Worm (Caenorhabditis elegans): ENCODE data around the gene elo-3.

DNA sequence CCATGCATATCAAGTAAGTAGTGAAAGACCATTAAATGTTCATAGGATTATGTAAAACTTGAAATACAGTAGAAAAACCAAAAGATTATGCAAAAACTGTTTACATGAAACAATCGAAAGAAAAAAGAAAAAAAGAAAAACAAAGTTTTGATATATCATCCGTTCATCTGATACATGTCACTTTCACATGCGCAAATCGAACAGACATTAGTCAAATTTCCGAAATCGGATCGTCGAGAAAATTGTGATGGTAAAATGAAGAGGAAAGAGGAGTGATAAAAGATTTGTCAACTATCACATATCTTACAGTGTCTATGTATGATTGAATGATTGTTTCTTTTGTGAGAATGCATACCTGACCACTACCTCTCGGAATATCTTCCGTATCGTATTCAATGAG, 28.6 kb upstream of the elo-3 start:
- TF ChIP-seq nfya-1 (tag; optimal IDR thresholded peaks at IDR 0.05; ENCODE audit: borderline replicate concordance, insufficient read depth) (no peak), zim-3 (tag; optimal IDR thresholded peaks at IDR 0.05) (no peak), ceh-27 (GFP tag; optimal IDR thresholded peaks at IDR 0.05) (no peak), aptf-2 (GFP tag; conservative IDR thresholded peaks at IDR 0.05) (no peak), fkh-3 (tag; optimal IDR thresholded peaks at IDR 0.05) (no peak), attf-6 (GFP tag; IDR thresholded peaks at IDR 0.05) (no peak), nhr-120 (GFP tag; IDR thresholded peaks at IDR 0.05) (no peak), snpc-4 (GFP tag; optimal IDR thresholded peaks at IDR 0.05) (no peak), snpc-4 (tag; optimal IDR thresholded peaks at IDR 0.05) (no peak), F22D6.2 (tag; optimal IDR thresholded peaks at IDR 0.05) (no peak), pha-4 (tag; optimal IDR thresholded peaks at IDR 0.05) (no peak), ekl-4 (GFP tag; IDR thresholded peaks at IDR 0.05) (no peak)
